Worm (Caenorhabditis elegans): ENCODE measurements around the gene znf-207.

DNA sequence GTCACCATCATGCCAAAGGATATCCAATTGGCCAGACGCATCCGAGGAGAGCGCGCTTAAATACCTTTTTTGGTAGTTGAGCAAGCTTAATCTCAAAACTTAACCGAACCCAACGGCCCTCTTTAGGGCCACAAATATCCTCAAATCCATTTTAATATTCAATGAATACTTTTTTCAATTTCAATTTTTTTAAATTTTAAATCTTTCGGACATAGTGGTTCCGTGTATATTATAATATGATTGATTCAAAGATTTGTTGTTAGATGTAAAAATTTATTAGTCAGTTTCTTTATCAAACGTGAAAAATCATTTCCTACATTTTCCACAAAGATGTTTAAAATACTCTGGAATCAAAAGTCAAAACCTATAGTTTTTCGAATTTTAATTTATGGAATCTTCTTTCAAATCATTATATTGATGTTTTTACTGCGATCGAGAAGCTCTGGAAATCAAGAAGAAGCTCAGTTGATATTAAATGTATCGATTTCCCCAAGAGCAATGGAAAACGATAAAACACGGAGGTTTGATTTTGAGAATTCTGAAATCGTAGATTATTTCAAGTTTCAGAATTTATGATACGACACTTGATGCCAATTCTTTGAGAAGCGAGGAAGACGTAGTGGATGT, 16.3 kb downstream of the znf-207 start, which contains the start of gene B0035.21:
- TF ChIP-seq ets-4 (tag; optimal IDR thresholded peaks at IDR 0.05): no peak
- TF ChIP-seq ama-1 (optimal IDR thresholded peaks at IDR 0.05): no peak
- TF ChIP-seq sox-4 (tag; optimal IDR thresholded peaks at IDR 0.05): no peak
- TF ChIP-seq F13H6.1 (tag; optimal IDR thresholded peaks at IDR 0.05): no peak
- TF ChIP-seq pqm-1 (tag; optimal IDR thresholded peaks at IDR 0.05): no peak
- TF ChIP-seq rnt-1 (tag; optimal IDR thresholded peaks at IDR 0.05): no peak
- TF ChIP-seq unc-55 (GFP tag; optimal IDR thresholded peaks at IDR 0.05): no peak
- TF ChIP-seq pha-4 (tag; optimal IDR thresholded peaks at IDR 0.05): no peak
- no peak for TF ChIP-seq hlh-15 (tag; optimal IDR thresholded peaks at IDR 0.05)
- no peak for TF ChIP-seq elt-2 (tag; optimal IDR thresholded peaks at IDR 0.05)
